Worm (Caenorhabditis elegans) whole organism, L3 larva: ENCODE measurements around the gene srh-236.

ENCODE experiments used
- aly-2 ChIP-seq: fragments of 150-350 bp; optimal IDR thresholded peaks from 2 replicates; lab custom pipeline; 2014; ENCODE audit warnings: missing biosample characterization, missing genetic modification characterization
- ama-1 ChIP-seq: fragments of 150-350 bp; optimal IDR thresholded peaks from 2 replicates; lab custom pipeline; 2018
- ceh-16 ChIP-seq: sonication (generic microtip); optimal IDR thresholded peaks from 2 replicates; lab custom pipeline; 2017; ENCODE audit warnings: missing biosample characterization, missing genetic modification characterization
- ceh-82 ChIP-seq: fragments of 150-350 bp; optimal IDR thresholded peaks from 2 replicates; lab custom pipeline; 2014; ENCODE audit warnings: missing biosample characterization, missing genetic modification characterization
- daf-12 ChIP-seq: fragments of 150-350 bp; optimal IDR thresholded peaks from 2 replicates; lab custom pipeline; 2014; ENCODE audit warnings: missing biosample characterization, missing genetic modification reagents, missing genetic modification characterization
- egl-27 ChIP-seq: sonication (generic microtip); optimal IDR thresholded peaks from 4 replicates; lab custom pipeline; 2017; ENCODE audit warnings: missing biosample characterization, missing genetic modification reagents, missing genetic modification characterization
- egl-5 ChIP-seq: fragments of 150-350 bp; optimal IDR thresholded peaks from 2 replicates; lab custom pipeline; 2017; ENCODE audit warnings: missing biosample characterization, missing genetic modification reagents, missing genetic modification characterization, inconsistent platforms
- elt-1 ChIP-seq: fragments of 150-350 bp; optimal IDR thresholded peaks from 2 replicates; lab custom pipeline; 2014; ENCODE audit warnings: missing biosample characterization, missing genetic modification characterization
- elt-2 ChIP-seq: sonication (generic microtip); optimal IDR thresholded peaks from 2 replicates; lab custom pipeline; 2016; ENCODE audit warnings: missing genetic modification reagents, mild to moderate bottlenecking, missing genetic modification characterization, missing compliant biosample characterization
- elt-3 ChIP-seq, 3 experiments: fragments of 150-350 bp in 1 of 3; sonication (generic microtip) in 2 of 3; optimal IDR thresholded peaks; 2 replicates in 2 of 3; 4 replicates in 1 of 3; lab custom pipeline; 2014 to 2017; ENCODE audit warnings: missing biosample characterization in 3 of 3, missing genetic modification characterization in 3 of 3
- fkh-10 ChIP-seq: sonication (generic microtip); optimal IDR thresholded peaks from 2 replicates; lab custom pipeline; 2017; ENCODE audit warnings: missing biosample characterization, missing genetic modification reagents, missing genetic modification characterization
- fos-1 ChIP-seq: fragments of 150-350 bp; optimal IDR thresholded peaks from 2 replicates; lab custom pipeline; 2014; ENCODE audit warnings: missing biosample characterization, missing genetic modification characterization
- jun-1 ChIP-seq: fragments of 150-350 bp; optimal IDR thresholded peaks from 2 replicates; lab custom pipeline; 2014; ENCODE audit warnings: missing biosample characterization, missing genetic modification reagents, missing genetic modification characterization
- lin-15B ChIP-seq: fragments of 150-350 bp; optimal IDR thresholded peaks from 2 replicates; lab custom pipeline; 2014; ENCODE audit warnings: missing biosample characterization, missing genetic modification characterization
- lin-39 ChIP-seq: fragments of 150-350 bp; optimal IDR thresholded peaks from 2 replicates; lab custom pipeline; 2018; ENCODE audit warnings: missing biosample characterization, missing genetic modification reagents, missing genetic modification characterization
- mdl-1 ChIP-seq: fragments of 150-350 bp; optimal IDR thresholded peaks from 2 replicates; lab custom pipeline; 2014; ENCODE audit warnings: missing biosample characterization, missing genetic modification characterization
- mml-1 ChIP-seq: fragments of 150-350 bp; sonication (generic microtip); optimal IDR thresholded peaks from 3 replicates; lab custom pipeline; 2014; ENCODE audit warnings: missing biosample characterization, missing genetic modification characterization
- nfya-1 ChIP-seq: sonication (generic microtip); optimal IDR thresholded peaks from 2 replicates; lab custom pipeline; 2017; ENCODE audit warnings: missing genetic modification characterization, mild to moderate bottlenecking, missing compliant biosample characterization, antibody characterized with exemption, moderate library complexity; ENCODE audit not compliant: insufficient read depth
- nhr-11 ChIP-seq: fragments of 150-350 bp; optimal IDR thresholded peaks from 2 replicates; lab custom pipeline; 2014; ENCODE audit warnings: missing biosample characterization, missing genetic modification characterization
- nhr-237 ChIP-seq: fragments of 150-350 bp; optimal IDR thresholded peaks from 2 replicates; lab custom pipeline; 2014; ENCODE audit warnings: missing biosample characterization, missing genetic modification characterization
- nhr-25 ChIP-seq: sonication (generic microtip); optimal IDR thresholded peaks from 2 replicates; lab custom pipeline; 2017; ENCODE audit warnings: missing biosample characterization, missing genetic modification characterization
- nhr-28 ChIP-seq: fragments of 150-350 bp; optimal IDR thresholded peaks from 2 replicates; lab custom pipeline; 2014; ENCODE audit warnings: missing biosample characterization, missing genetic modification characterization
- nhr-43 ChIP-seq: sonication (generic microtip); optimal IDR thresholded peaks from 2 replicates; lab custom pipeline; 2016; ENCODE audit warnings: mild to moderate bottlenecking, missing genetic modification characterization, missing compliant biosample characterization; ENCODE audit not compliant: poor library complexity, severe bottlenecking
- nhr-67 ChIP-seq: fragments of 150-350 bp; optimal IDR thresholded peaks from 2 replicates; lab custom pipeline; 2014; ENCODE audit warnings: missing biosample characterization, missing genetic modification characterization
- nhr-76 ChIP-seq: fragments of 150-350 bp; sonication (generic microtip); optimal IDR thresholded peaks from 5 replicates; lab custom pipeline; 2014; ENCODE audit warnings: missing biosample characterization, missing genetic modification characterization
- nhr-77 ChIP-seq: fragments of 150-350 bp; optimal IDR thresholded peaks from 2 replicates; lab custom pipeline; 2014; ENCODE audit warnings: missing biosample characterization, missing genetic modification characterization
- pqm-1 ChIP-seq: fragments of 150-350 bp; optimal IDR thresholded peaks from 2 replicates; lab custom pipeline; 2017; ENCODE audit warnings: missing biosample characterization, missing genetic modification characterization, inconsistent platforms
- sea-2 ChIP-seq: fragments of 150-350 bp; sonication (generic microtip); optimal IDR thresholded peaks from 4 replicates; lab custom pipeline; 2014; ENCODE audit warnings: missing biosample characterization, missing genetic modification reagents, missing genetic modification characterization
- skn-1 ChIP-seq: fragments of 150-350 bp; optimal IDR thresholded peaks from 2 replicates; lab custom pipeline; 2014; ENCODE audit warnings: missing biosample characterization, missing genetic modification characterization
- snpc-4 ChIP-seq: fragments of 150-350 bp; optimal IDR thresholded peaks from 2 replicates; lab custom pipeline; 2014; ENCODE audit warnings: missing biosample characterization, missing genetic modification characterization
- tbx-2 ChIP-seq: sonication (generic microtip); optimal IDR thresholded peaks from 2 replicates; lab custom pipeline; 2016; ENCODE audit warnings: mild to moderate bottlenecking, missing genetic modification characterization, missing compliant biosample characterization
- unc-39 ChIP-seq: sonication (generic microtip); optimal IDR thresholded peaks from 4 replicates; lab custom pipeline; 2017; ENCODE audit warnings: missing biosample characterization, missing genetic modification characterization
- zag-1 ChIP-seq: fragments of 150-350 bp; optimal IDR thresholded peaks from 2 replicates; lab custom pipeline; 2014; ENCODE audit warnings: missing biosample characterization, missing genetic modification characterization
- ztf-11 ChIP-seq: fragments of 150-350 bp; optimal IDR thresholded peaks from 2 replicates; lab custom pipeline; 2014; ENCODE audit warnings: missing biosample characterization, missing genetic modification characterization
- ztf-4 ChIP-seq: fragments of 150-350 bp; optimal IDR thresholded peaks from 2 replicates; lab custom pipeline; 2014; ENCODE audit warnings: missing biosample characterization, missing genetic modification characterization

The srh-236 gene

ce11 chrV:17225389-17225788 is 13.6 kb upstream of the srh-236 start, which contains the start of gene scl-25:
Gene scl-25, plus strand, starts transcription at chrV:17225689.
- TF ChIP-seq elt-2: no peak
- no peak for TF ChIP-seq nhr-76 (tag; lab: Kevin White, UChicago)
- no peak for TF ChIP-seq nhr-43
- no peak for TF ChIP-seq ceh-82 (tag; lab: Kevin White, UChicago)
- TF ChIP-seq, all 47 proteins: peak for 0

ce11 chrV:17223305-17223704 is 11.5 kb upstream of the srh-236 start, which contains the start of gene srh-252:
Gene srh-252, minus strand, starts transcription at chrV:17223405.
- no peak for TF ChIP-seq nfya-1
- no peak for TF ChIP-seq elt-2
- TF ChIP-seq egl-27 (tag; lab: Kevin White, UChicago): no peak
- no peak for TF ChIP-seq nhr-28 (tag; lab: Kevin White, UChicago)

- no peak for TF ChIP-seq daf-12 (tag; lab: Kevin White, UChicago)
- TF ChIP-seq nfya-1: no peak
- no peak for TF ChIP-seq snpc-4
- no peak for TF ChIP-seq ceh-16 (tag; lab: Kevin White, UChicago)
- no peak for TF ChIP-seq tbx-2 (tag; lab: Kevin White, UChicago)
- no peak for TF ChIP-seq elt-1 (tag; lab: Kevin White, UChicago)
- TF ChIP-seq fos-1 (tag; lab: Kevin White, UChicago): no peak
- TF ChIP-seq nhr-11 (tag; lab: Kevin White, UChicago): no peak
- TF ChIP-seq ama-1 (lab: Kevin White, UChicago): no peak
- no peak for TF ChIP-seq elt-3 (tag; optimal IDR thresholded peaks at IDR 0.05; lab: Kevin White, UChicago)
Measured at ce11 chrV:17220345-17220744, 8.5 kb upstream of the srh-236 start, which contains the start of gene srh-109. Gene srh-109, minus strand, starts transcription at chrV:17220445.

- TF ChIP-seq zag-1: no peak
- no peak for TF ChIP-seq nhr-77 (tag; lab: Kevin White, UChicago)
- no peak for TF ChIP-seq nhr-25 (tag; lab: Kevin White, UChicago)
- no peak for TF ChIP-seq ztf-4 (tag; lab: Kevin White, UChicago)
- TF ChIP-seq ztf-11: no peak
- no peak for TF ChIP-seq nhr-11 (tag; lab: Kevin White, UChicago)
- no peak for TF ChIP-seq nhr-67 (tag; lab: Kevin White, UChicago)
- no peak for TF ChIP-seq egl-5
- no peak for TF ChIP-seq tbx-2 (tag; lab: Kevin White, UChicago)
- TF ChIP-seq snpc-4: no peak
- TF ChIP-seq skn-1: no peak
- TF ChIP-seq pqm-1 (tag; lab: Kevin White, UChicago): no peak
Measured at ce11 chrV:17217690-17218089, 5.9 kb upstream of the srh-236 start, which contains the start of gene srbc-62. Gene srbc-62, plus strand, starts transcription at chrV:17217990.

ce11 chrV:17215602-17216001 is 3.8 kb upstream of the srh-236 start:
- TF ChIP-seq nhr-77 (tag; lab: Kevin White, UChicago) (no peak), egl-27 (tag; lab: Kevin White, UChicago) (no peak), sea-2 (GFP tag; lab: Kevin White, UChicago) (no peak), unc-39 (no peak), pqm-1 (tag; lab: Kevin White, UChicago) (no peak), aly-2 (tag; lab: Kevin White, UChicago) (no peak), fkh-10 (GFP tag; lab: Kevin White, UChicago) (no peak), elt-2 (no peak), lin-39 (tag; lab: Kevin White, UChicago) (no peak), ceh-82 (tag; lab: Kevin White, UChicago) (no peak), ceh-16 (tag; lab: Kevin White, UChicago) (no peak), jun-1 (no peak), skn-1 (no peak)

- TF ChIP-seq ztf-11 (no peak), nhr-237 (tag; lab: Kevin White, UChicago) (no peak), daf-12 (tag; lab: Kevin White, UChicago) (no peak), fos-1 (tag; lab: Kevin White, UChicago) (no peak), mml-1 (no peak), skn-1 (no peak), lin-15B (tag; lab: Kevin White, UChicago) (no peak), elt-2 (no peak), nhr-67 (tag; lab: Kevin White, UChicago) (no peak), lin-39 (tag; lab: Kevin White, UChicago) (no peak), mdl-1 (tag; lab: Kevin White, UChicago) (no peak), sea-2 (GFP tag; lab: Kevin White, UChicago) (no peak)
Measured at ce11 chrV:17212743-17213142, 904 bp upstream of the srh-236 start, which contains the start of gene srh-113. Gene srh-113, plus strand, starts transcription at chrV:17213043.
